Fruit fly (Drosophila melanogaster) whole organism, prepupa: ENCODE results near the gene CG42671.

Source experiments
- Blimp-1 ChIP-seq: fragments of 200-800 bp; sonication (Bioruptor generic); optimal IDR thresholded peaks from 3 replicates; lab custom pipeline; 2017; ENCODE audit warnings: missing biosample characterization, missing genetic modification characterization, mild to moderate bottlenecking, moderate library complexity, missing genetic modification reagents
- CG10631 ChIP-seq: fragments of 200-800 bp; sonication (Bioruptor generic); optimal IDR thresholded peaks from 2 replicates; lab custom pipeline; 2016; ENCODE audit warnings: missing biosample characterization, missing genetic modification characterization
- CG10669 ChIP-seq: fragments of 200-800 bp; sonication (Bioruptor generic); optimal IDR thresholded peaks from 3 replicates; lab custom pipeline; 2018; ENCODE audit warnings: missing biosample characterization, mild to moderate bottlenecking, missing genetic modification characterization, moderate library complexity
- CG11294 ChIP-seq: fragments of 200-800 bp; sonication (Bioruptor generic); IDR thresholded peaks from 2 replicates; pipeline ENCODE4 v1.3.6; 2022; ENCODE audit warnings: missing biosample characterization, missing genetic modification characterization
- CG11762 ChIP-seq: fragments of 200-800 bp; sonication (Bioruptor generic); optimal IDR thresholded peaks from 3 replicates; lab custom pipeline; 2016; ENCODE audit warnings: missing biosample characterization, missing genetic modification characterization; ENCODE audit not compliant: insufficient read depth
- CG11902 ChIP-seq: fragments of 200-800 bp; sonication (Bioruptor generic); optimal IDR thresholded peaks from 3 replicates; lab custom pipeline; 2016; ENCODE audit warnings: missing biosample characterization, missing genetic modification characterization
- CG15336 ChIP-seq: fragments of 200-800 bp; sonication (Bioruptor generic); IDR thresholded peaks from 2 replicates; pipeline ENCODE4 v1.3.6; 2022; ENCODE audit warnings: missing biosample characterization, missing genetic modification characterization
- CG1621 ChIP-seq: fragments of 200-800 bp; sonication (Bioruptor generic); optimal IDR thresholded peaks from 3 replicates; lab custom pipeline; 2018; ENCODE audit warnings: missing biosample characterization, mild to moderate bottlenecking, missing genetic modification characterization
- CG16779 ChIP-seq: fragments of 200-800 bp; sonication (Bioruptor generic); optimal IDR thresholded peaks from 3 replicates; lab custom pipeline; 2017; ENCODE audit warnings: missing biosample characterization, mild to moderate bottlenecking, missing genetic modification characterization
- CG3032 ChIP-seq: fragments of 200-800 bp; optimal IDR thresholded peaks from 2 replicates; lab custom pipeline; 2019; ENCODE audit warnings: missing biosample characterization, mild to moderate bottlenecking, missing genetic modification characterization, moderate library complexity
- CG31627 ChIP-seq: fragments of 200-800 bp; sonication (Bioruptor generic); optimal IDR thresholded peaks from 3 replicates; lab custom pipeline; 2016; ENCODE audit warnings: missing biosample characterization, missing genetic modification characterization
- CG32006 ChIP-seq: fragments of 200-800 bp; sonication (Bioruptor generic); optimal IDR thresholded peaks from 3 replicates; lab custom pipeline; 2017; ENCODE audit warnings: missing biosample characterization, mild to moderate bottlenecking, missing genetic modification characterization
- CG34406 ChIP-seq: fragments of 200-800 bp; sonication (Bioruptor generic); optimal IDR thresholded peaks from 3 replicates; lab custom pipeline; 2016; ENCODE audit warnings: missing biosample characterization, missing genetic modification characterization
- CG3919 ChIP-seq: fragments of 200-800 bp; sonication (Bioruptor generic); optimal IDR thresholded peaks from 3 replicates; lab custom pipeline; 2016; ENCODE audit warnings: missing biosample characterization, missing genetic modification characterization
- CG6276 ChIP-seq: fragments of 200-800 bp; sonication (Bioruptor generic); optimal IDR thresholded peaks from 2 replicates; lab custom pipeline; 2017; ENCODE audit warnings: missing biosample characterization, mild to moderate bottlenecking, missing genetic modification characterization
- CG6792 ChIP-seq: fragments of 200-800 bp; sonication (Bioruptor generic); optimal IDR thresholded peaks from 3 replicates; lab custom pipeline; 2016; ENCODE audit warnings: missing biosample characterization, missing genetic modification characterization
- CG7368 ChIP-seq: fragments of 200-800 bp; sonication (Bioruptor generic); optimal IDR thresholded peaks from 3 replicates; lab custom pipeline; 2016; ENCODE audit warnings: missing biosample characterization, missing genetic modification characterization
- CG8119 ChIP-seq: fragments of 200-800 bp; sonication (Bioruptor generic); IDR thresholded peaks from 3 replicates; pipeline ENCODE4 v1.3.6; 2022; ENCODE audit warnings: missing biosample characterization, missing genetic modification characterization
- CG8319 ChIP-seq: fragments of 200-800 bp; sonication (Bioruptor generic); optimal IDR thresholded peaks from 3 replicates; lab custom pipeline; 2016; ENCODE audit warnings: missing biosample characterization, missing genetic modification characterization
- CG8632 ChIP-seq: fragments of 200-800 bp; sonication (Bioruptor generic); optimal IDR thresholded peaks from 3 replicates; lab custom pipeline; 2016; ENCODE audit warnings: missing biosample characterization, missing genetic modification characterization
- CG9139 ChIP-seq: fragments of 200-800 bp; sonication (Bioruptor generic); optimal IDR thresholded peaks from 3 replicates; lab custom pipeline; 2017; ENCODE audit warnings: missing biosample characterization, mild to moderate bottlenecking, missing genetic modification characterization
- Eip75B ChIP-seq: fragments of 200-800 bp; sonication (Bioruptor generic); optimal IDR thresholded peaks from 3 replicates; lab custom pipeline; 2016; ENCODE audit warnings: missing biosample characterization, missing genetic modification characterization
- Eip78C ChIP-seq: fragments of 200-800 bp; sonication (Bioruptor generic); peaks from one replicate; lab custom pipeline; 2016; ENCODE audit warnings: missing biosample characterization, missing genetic modification characterization
- Eip93F ChIP-seq: fragments of 200-800 bp; sonication (Bioruptor generic); optimal IDR thresholded peaks from 2 replicates; lab custom pipeline; 2016; ENCODE audit warnings: missing biosample characterization, mild to moderate bottlenecking, missing genetic modification characterization
- Ets21C ChIP-seq: fragments of 200-800 bp; sonication (Bioruptor generic); optimal IDR thresholded peaks from 3 replicates; lab custom pipeline; 2016; ENCODE audit warnings: missing biosample characterization, missing genetic modification characterization
- Ets96B ChIP-seq: fragments of 200-800 bp; optimal IDR thresholded peaks from 2 replicates; lab custom pipeline; 2019; ENCODE audit warnings: missing biosample characterization, mild to moderate bottlenecking, missing genetic modification characterization, moderate library complexity
- Gug ChIP-seq: fragments of 200-800 bp; sonication (Bioruptor generic); IDR thresholded peaks from 2 replicates; pipeline ENCODE4 v1.3.6; 2022; ENCODE audit warnings: missing biosample characterization, missing genetic modification characterization
- Hr38 ChIP-seq: sonication (Bioruptor generic); optimal IDR thresholded peaks from 2 replicates; lab custom pipeline; 2016; ENCODE audit warnings: missing biosample characterization, missing genetic modification characterization
- Hr39 ChIP-seq: fragments of 200-800 bp; sonication (Bioruptor generic); optimal IDR thresholded peaks from 2 replicates; lab custom pipeline; 2016; ENCODE audit warnings: missing biosample characterization, missing genetic modification characterization
- Hr4 ChIP-seq: fragments of 200-800 bp; sonication (Bioruptor generic); optimal IDR thresholded peaks from 3 replicates; lab custom pipeline; 2016; ENCODE audit warnings: missing biosample characterization, missing genetic modification characterization
- Lpt ChIP-seq: fragments of 200-800 bp; sonication (Bioruptor generic); optimal IDR thresholded peaks from 3 replicates; lab custom pipeline; 2016; ENCODE audit warnings: missing biosample characterization, missing genetic modification characterization
- Met ChIP-seq: fragments of 200-800 bp; sonication (Bioruptor generic); optimal IDR thresholded peaks from 3 replicates; lab custom pipeline; 2016; ENCODE audit warnings: missing biosample characterization, missing genetic modification characterization
- OdsH ChIP-seq: fragments of 200-800 bp; sonication (Bioruptor generic); optimal IDR thresholded peaks from 3 replicates; lab custom pipeline; 2016; ENCODE audit warnings: missing biosample characterization, missing genetic modification characterization
- Sox14 ChIP-seq: fragments of 200-800 bp; sonication (Bioruptor generic); optimal IDR thresholded peaks from 3 replicates; lab custom pipeline; 2016; ENCODE audit warnings: missing biosample characterization, missing genetic modification characterization
- Sox15 ChIP-seq: fragments of 200-800 bp; sonication (Bioruptor generic); optimal IDR thresholded peaks from 3 replicates; lab custom pipeline; 2016; ENCODE audit warnings: missing biosample characterization, missing genetic modification characterization
- acj6 ChIP-seq: fragments of 200-800 bp; sonication (Bioruptor generic); optimal IDR thresholded peaks from 3 replicates; lab custom pipeline; 2016; ENCODE audit warnings: missing biosample characterization, missing genetic modification characterization
- cyc ChIP-seq: fragments of 200-800 bp; sonication (Bioruptor generic); optimal IDR thresholded peaks from 3 replicates; lab custom pipeline; 2016; ENCODE audit warnings: missing biosample characterization, missing genetic modification characterization
- dsx ChIP-seq: fragments of 200-800 bp; optimal IDR thresholded peaks from 3 replicates; lab custom pipeline; 2019; ENCODE audit warnings: missing biosample characterization, mild to moderate bottlenecking, missing genetic modification characterization, moderate library complexity; ENCODE audit not compliant: poor library complexity, severe bottlenecking
- fd59A ChIP-seq: fragments of 200-800 bp; sonication (Bioruptor generic); optimal IDR thresholded peaks from 2 replicates; lab custom pipeline; 2017; ENCODE audit warnings: missing biosample characterization, mild to moderate bottlenecking, missing genetic modification characterization, missing genetic modification reagents
- fd85E ChIP-seq: fragments of 200-800 bp; sonication (Bioruptor generic); optimal IDR thresholded peaks from 3 replicates; lab custom pipeline; 2016; ENCODE audit warnings: missing biosample characterization, missing genetic modification characterization
- fkh ChIP-seq: fragments of 200-800 bp; sonication (Bioruptor generic); optimal IDR thresholded peaks from 3 replicates; lab custom pipeline; 2017; ENCODE audit warnings: missing biosample characterization, mild to moderate bottlenecking, missing genetic modification characterization, moderate library complexity
- lz ChIP-seq: fragments of 200-800 bp; sonication (Bioruptor generic); optimal IDR thresholded peaks from 3 replicates; lab custom pipeline; 2016; ENCODE audit warnings: missing biosample characterization, missing genetic modification characterization
- net ChIP-seq: fragments of 200-800 bp; sonication (Bioruptor generic); optimal IDR thresholded peaks from 3 replicates; lab custom pipeline; 2016; ENCODE audit warnings: missing biosample characterization, missing genetic modification characterization
- salr ChIP-seq, 2 experiments: fragments of 200-800 bp; sonication (Bioruptor generic); optimal IDR thresholded peaks; 3 replicates each; lab custom pipeline; 2016 to 2018; ENCODE audit warnings: missing biosample characterization in 2 of 2, missing genetic modification characterization in 2 of 2, mild to moderate bottlenecking in 1 of 2
- spab ChIP-seq: fragments of 200-800 bp; sonication (Bioruptor generic); optimal IDR thresholded peaks from 2 replicates; lab custom pipeline; 2017; ENCODE audit warnings: missing biosample characterization, mild to moderate bottlenecking, missing genetic modification characterization, missing genetic modification reagents
- ss ChIP-seq, 2 experiments: fragments of 200-800 bp; sonication (Bioruptor generic); optimal IDR thresholded peaks; 2 replicates in 1 of 2; 3 replicates in 1 of 2; lab custom pipeline; 2017 to 2018; ENCODE audit warnings: mild to moderate bottlenecking in 2 of 2, missing biosample characterization in 2 of 2, missing genetic modification characterization in 2 of 2, moderate library complexity in 1 of 2
- svp ChIP-seq: fragments of 200-800 bp; sonication (Bioruptor generic); peaks from one replicate; lab custom pipeline; 2016; ENCODE audit warnings: missing biosample characterization, missing genetic modification characterization
- vri ChIP-seq: fragments of 200-800 bp; sonication (Bioruptor generic); optimal IDR thresholded peaks from 3 replicates; lab custom pipeline; 2016; ENCODE audit warnings: missing biosample characterization, mild to moderate bottlenecking, missing genetic modification characterization

CG42671 gene

dm6 chr3L:11248303-11248702, 34.0 kb downstream of the CG42671 start (continued):
- no peak for TF ChIP-seq Eip93F (GFP tag; lab: Kevin White, UChicago)
- TF ChIP-seq CG11902: no peak
- TF ChIP-seq, all 60 proteins: peak for 9

dm6 chr3L:11251721-11252423, 37.6 kb downstream of the CG42671 start, which contains the start of gene scyl:
scyl (plus strand) TSS chr3L:11252307.
- TF ChIP-seq salr (GFP tag; optimal IDR thresholded peaks at IDR 0.05; lab: Kevin White, UChicago) (peak in 1 of 2 experiments; percentile 13), Sox14 (GFP tag; lab: Kevin White, UChicago) (peak; percentile 72), CG16779 (tag; lab: Kevin White, UChicago) (peak; percentile 84), CG11294 (GFP tag; lab: Robert Waterston, UW) (peak; percentile 40; the same call in 1 of the 2 replicates), CG11762 (GFP tag; lab: Kevin White, UChicago) (no peak), Hr38 (no peak), Sox15 (no peak), Blimp-1 (GFP tag; lab: Kevin White, UChicago) (peak; percentile 1), cyc (peak; percentile 34), CG34406 (peak; percentile 58), CG8119 (GFP tag; lab: Robert Waterston, UW) (peak; percentile 61), fkh (GFP tag; lab: Kevin White, UChicago) (peak; percentile 59), Met (GFP tag; lab: Kevin White, UChicago) (peak; percentile 51), fd59A (GFP tag; lab: Kevin White, UChicago) (peak; percentile 11), CG8319 (GFP tag; lab: Kevin White, UChicago) (no peak), acj6 (GFP tag; lab: Kevin White, UChicago) (peak; percentile 0), CG9139 (GFP tag; lab: Kevin White, UChicago) (peak; percentile 80), OdsH (GFP tag; lab: Kevin White, UChicago) (no peak), Hr39 (GFP tag; lab: Kevin White, UChicago) (no peak), dsx (GFP tag; lab: Kevin White, UChicago) (peak; percentile 83), CG3919 (GFP tag; lab: Kevin White, UChicago) (peak; percentile 79), CG15336 (GFP tag; lab: Robert Waterston, UW) (peak; percentile 56; the same call in 1 of the 2 replicates), CG11902 (no peak), CG31627 (GFP tag; lab: Kevin White, UChicago) (peak; percentile 9), CG3032 (tag; lab: Kevin White, UChicago) (peak; percentile 33), CG10631 (GFP tag; lab: Kevin White, UChicago) (no peak), Eip93F (GFP tag; lab: Kevin White, UChicago) (no peak), lz (GFP tag; lab: Kevin White, UChicago) (peak; percentile 35), ss (GFP tag; optimal IDR thresholded peaks at IDR 0.05; lab: Kevin White, UChicago) (peak; percentile 77 to 84), fd85E (GFP tag; lab: Kevin White, UChicago) (peak; percentile 58), CG10669 (GFP tag; lab: Kevin White, UChicago) (peak; percentile 43), Hr4 (GFP tag; lab: Kevin White, UChicago) (peak; percentile 10), CG32006 (GFP tag; lab: Kevin White, UChicago) (peak; percentile 20), Gug (GFP tag; lab: Robert Waterston, UW) (no peak), CG6792 (peak; percentile 27), Ets96B (peak; percentile 60), vri (peak; percentile 85), CG8632 (GFP tag; lab: Kevin White, UChicago) (no peak), CG7368 (GFP tag; lab: Kevin White, UChicago) (peak; percentile 74), svp (peak; percentile 83), spab (GFP tag; lab: Kevin White, UChicago) (peak; percentile 32), CG1621 (tag; lab: Kevin White, UChicago) (peak; percentile 66), Lpt (peak; percentile 63), CG6276 (GFP tag; lab: Kevin White, UChicago) (peak; percentile 74), Ets21C (no peak), Eip75B (peak; percentile 72), Eip78C (peak; percentile 83), net (peak; percentile 81)
